Fruit fly (Drosophila melanogaster) whole organism: ENCODE data around the gene side-IV.

Source experiments
- CG8478 ChIP-seq: fragments of >200 bp; optimal IDR thresholded peaks from 2 replicates; lab custom pipeline; 2018; ENCODE audit warnings: inconsistent platforms
- Dll ChIP-seq: fragments of >200 bp; optimal IDR thresholded peaks from 2 replicates; lab custom pipeline; 2017
- EcR ChIP-seq, 2 experiments: fragments of >200 bp; optimal IDR thresholded peaks; 2 replicates each; lab custom pipeline; 2017; ENCODE audit warnings: missing biosample characterization in 2 of 2, missing genetic modification characterization in 2 of 2, missing genetic modification reagents in 2 of 2
- pan ChIP-seq: fragments of >200 bp; optimal IDR thresholded peaks from 2 replicates; lab custom pipeline; 2017
- psq ChIP-seq: fragments of >200 bp; optimal IDR thresholded peaks from 2 replicates; lab custom pipeline; 2017
- usp ChIP-seq: fragments of >200 bp; optimal IDR thresholded peaks from 2 replicates; lab custom pipeline; 2017; ENCODE audit warnings: missing biosample characterization, missing genetic modification characterization, mixed read lengths

dm6 chr3R:13446489-13446888, 3.9 kb upstream of the side-IV start:
- TF ChIP-seq usp (GFP tag; lab: Kevin White, UChicago): no peak
- no peak for TF ChIP-seq psq (lab: Kevin White, UChicago)
- TF ChIP-seq Dll (lab: Kevin White, UChicago): no peak
- TF ChIP-seq pan (lab: Kevin White, UChicago): no peak
- no peak for TF ChIP-seq CG8478 (lab: Kevin White, UChicago)
- no peak for TF ChIP-seq EcR (GFP tag; optimal IDR thresholded peaks at IDR 0.05; lab: Kevin White, UChicago)
